Worm (Caenorhabditis elegans): ENCODE results near the gene igcm-2.

ce11 chrX:6427147-6427546, 35.8 kb upstream of the igcm-2 start:
- no peak for TF ChIP-seq flt-1 (GFP tag; IDR thresholded peaks at IDR 0.05)
- no peak for TF ChIP-seq tab-1 (GFP tag; IDR thresholded peaks at IDR 0.05)
- no peak for TF ChIP-seq ztf-23 (GFP tag; IDR thresholded peaks at IDR 0.05)
- no peak for TF ChIP-seq ztf-29 (GFP tag; IDR thresholded peaks at IDR 0.05)
- TF ChIP-seq ref-1 (GFP tag; conservative IDR thresholded peaks at IDR 0.05): no peak
- no peak for TF ChIP-seq klf-2 (GFP tag; conservative IDR thresholded peaks at IDR 0.05)
- no peak for TF ChIP-seq med-1 (GFP tag; optimal IDR thresholded peaks at IDR 0.05; ENCODE audit: insufficient read depth)
- TF ChIP-seq cog-1 (tag; optimal IDR thresholded peaks at IDR 0.05): no peak
